Worm (Caenorhabditis elegans) whole organism, L1 larva: ENCODE results near the gene C55A6.10.
A peak's percentile ranks its signal among the peaks of the same experiment; 100 is the strongest.

Experiments
- ama-1 ChIP-seq: fragments of 150-350 bp; optimal IDR thresholded peaks from 2 replicates; lab custom pipeline; 2014
- lin-14 ChIP-seq: fragments of 200-800 bp; sonication (Bioruptor generic); optimal IDR thresholded peaks from 2 replicates; lab custom pipeline; 2018; ENCODE audit warnings: mild to moderate bottlenecking, missing genetic modification characterization, moderate library complexity, missing compliant biosample characterization
- lin-15B ChIP-seq: fragments of 150-350 bp; sonication (generic microtip); optimal IDR thresholded peaks from 3 replicates; lab custom pipeline; 2014; ENCODE audit warnings: missing biosample characterization, missing genetic modification characterization
- lin-35 ChIP-seq, 2 experiments: fragments of 150-350 bp; optimal IDR thresholded peaks; 2 replicates each; lab custom pipeline; 2014; ENCODE audit warnings: missing biosample characterization in 2 of 2, missing genetic modification characterization in 2 of 2, missing genetic modification reagents in 2 of 2
- mef-2 ChIP-seq: fragments of 150-350 bp; optimal IDR thresholded peaks from 2 replicates; lab custom pipeline; 2014; ENCODE audit warnings: missing biosample characterization, missing genetic modification characterization
- unc-130 ChIP-seq: fragments of 150-350 bp; optimal IDR thresholded peaks from 2 replicates; lab custom pipeline; 2017; ENCODE audit warnings: missing biosample characterization, missing genetic modification characterization, inconsistent platforms
- unc-62 ChIP-seq: fragments of 150-350 bp; optimal IDR thresholded peaks from 2 replicates; lab custom pipeline; 2014; ENCODE audit warnings: missing biosample characterization, missing genetic modification reagents, missing genetic modification characterization

DNA sequence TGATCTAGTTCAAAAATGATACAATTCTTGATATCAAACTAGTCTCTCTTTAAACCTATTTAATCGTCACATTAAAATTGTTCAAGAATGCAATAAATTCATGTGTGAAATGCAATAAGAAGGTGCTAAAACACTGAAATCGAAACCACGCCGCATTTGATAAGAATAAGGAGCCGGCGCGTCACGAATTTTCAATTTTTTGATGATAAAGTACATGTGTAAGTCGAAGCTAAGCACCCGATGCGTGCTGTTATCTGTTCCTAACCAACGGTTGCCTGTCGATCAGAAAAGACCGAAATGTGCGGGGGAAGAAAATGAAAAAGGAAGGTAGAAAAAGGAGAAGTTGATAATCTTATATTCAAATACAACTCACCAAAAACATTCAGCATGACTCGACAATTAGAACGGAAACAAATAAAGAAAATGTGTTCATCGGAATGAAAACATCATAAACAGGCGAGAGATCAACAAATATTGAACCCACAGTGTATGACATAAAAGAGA is 34.9 kb upstream of the C55A6.10 start, which contains the start of gene aat-6:
- TF ChIP-seq unc-62 (GFP tag; lab: Kevin White, UChicago) (no peak), lin-35 (GFP tag; optimal IDR thresholded peaks at IDR 0.05; lab: Kevin White, UChicago) (peak in 1 of 2 experiments; percentile 24), mef-2 (tag; lab: Kevin White, UChicago) (no peak), unc-130 (tag; lab: Kevin White, UChicago) (no peak), lin-15B (no peak), ama-1 (no peak), lin-14 (GFP tag; lab: Kevin White, UChicago) (no peak)
